Worm (Caenorhabditis elegans) whole organism, midembryonic: ENCODE data around the gene F07C4.11.

Experiments
- T22C8.4 ChIP-seq: fragments of 200-800 bp; sonication (Bioruptor generic); IDR thresholded peaks from 2 replicates; pipeline ENCODE4 v1.3.6; 2022; ENCODE audit warnings: missing genetic modification characterization, missing compliant biosample characterization
- cog-1 ChIP-seq: sonication (generic microtip); optimal IDR thresholded peaks from 2 replicates; lab custom pipeline; 2016; ENCODE audit warnings: missing genetic modification characterization, missing compliant biosample characterization
- klf-2 ChIP-seq: fragments of 200-800 bp; sonication (Bioruptor generic); conservative IDR thresholded peaks from 2 replicates; pipeline ENCODE4 v1.3.6; 2022; ENCODE audit warnings: missing genetic modification reagents, missing genetic modification characterization, missing compliant biosample characterization
- med-1 ChIP-seq: sonication (generic microtip); optimal IDR thresholded peaks from 2 replicates; lab custom pipeline; 2017; ENCODE audit warnings: missing genetic modification characterization, mild to moderate bottlenecking, missing compliant biosample characterization, antibody characterized with exemption, missing genetic modification reagents; ENCODE audit not compliant: insufficient read depth
- ref-1 ChIP-seq: fragments of 200-800 bp; sonication (Bioruptor generic); conservative IDR thresholded peaks from 2 replicates; pipeline ENCODE4 v1.3.6; 2022; ENCODE audit warnings: missing genetic modification reagents, missing genetic modification characterization, missing compliant biosample characterization
- tab-1 ChIP-seq: fragments of 200-800 bp; sonication (Bioruptor generic); IDR thresholded peaks from 2 replicates; pipeline ENCODE4 v1.3.6; 2022; ENCODE audit warnings: missing genetic modification characterization, missing compliant biosample characterization
- ztf-23 ChIP-seq: fragments of 200-800 bp; sonication (Bioruptor generic); IDR thresholded peaks from 2 replicates; pipeline ENCODE4 v1.3.6; 2022; ENCODE audit warnings: missing genetic modification reagents, missing genetic modification characterization, missing compliant biosample characterization
- ztf-29 ChIP-seq: fragments of 200-800 bp; sonication (Bioruptor generic); IDR thresholded peaks from 2 replicates; pipeline ENCODE4 v1.3.6; 2022; ENCODE audit warnings: missing genetic modification reagents, missing genetic modification characterization, missing compliant biosample characterization

DNA sequence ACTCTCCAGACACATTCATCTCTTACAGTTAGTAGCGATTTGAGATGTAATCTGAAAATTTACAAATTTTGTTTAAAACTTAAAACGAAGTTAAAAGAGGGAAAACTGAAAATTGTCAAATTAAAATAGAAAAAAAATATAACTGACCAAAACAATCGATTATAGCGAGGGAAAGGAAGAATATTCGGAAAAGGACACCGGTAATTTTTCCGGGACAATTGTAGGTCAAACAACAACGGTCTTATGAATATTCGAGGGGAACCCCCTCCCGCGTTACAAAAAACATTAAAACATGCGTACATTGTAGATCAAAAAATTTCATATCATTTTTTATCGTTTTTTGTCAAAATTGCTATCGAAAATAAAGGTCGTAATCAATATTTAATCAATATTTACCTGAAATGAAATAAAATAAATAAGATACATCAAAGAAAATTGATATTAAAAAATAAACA is 21.3 kb downstream of the F07C4.11 start, which contains the start of gene C50E3.12:
- TF ChIP-seq T22C8.4 (GFP tag; lab: Robert Waterston, UW) (no peak), tab-1 (GFP tag; lab: Robert Waterston, UW) (no peak), ztf-23 (GFP tag; lab: Robert Waterston, UW) (no peak), ztf-29 (no peak), med-1 (GFP tag; lab: Kevin White, UChicago) (no peak), klf-2 (no peak), cog-1 (tag; lab: Kevin White, UChicago) (no peak), ref-1 (GFP tag; lab: Robert Waterston, UW) (no peak)
